Worm (Caenorhabditis elegans) whole organism, young adult: Measurements from ENCODE around the gene T28D6.5.
A peak's percentile ranks its signal among the peaks of the same experiment; 100 is the strongest.

Source experiments
- B0019.2 ChIP-seq: fragments of 200-800 bp; sonication (Bioruptor generic); conservative IDR thresholded peaks from 2 replicates; pipeline ENCODE4 v1.3.6; 2022; ENCODE audit warnings: missing genetic modification reagents, missing genetic modification characterization, missing compliant biosample characterization
- B0336.3 ChIP-seq: fragments of 200-800 bp; sonication (Bioruptor generic); IDR thresholded peaks from 2 replicates; pipeline ENCODE4 v1.3.6; 2022; ENCODE audit warnings: missing genetic modification characterization, missing compliant biosample characterization
- D2030.7 ChIP-seq: fragments of 200-800 bp; sonication (Bioruptor generic); IDR thresholded peaks from 2 replicates; pipeline ENCODE4 v1.3.6; 2022; ENCODE audit warnings: missing genetic modification reagents, missing genetic modification characterization, missing compliant biosample characterization
- F33H1.4 ChIP-seq: fragments of 200-800 bp; sonication (Bioruptor generic); IDR thresholded peaks from 2 replicates; pipeline ENCODE4 v1.3.6; 2022; ENCODE audit warnings: missing genetic modification reagents, missing genetic modification characterization, missing compliant biosample characterization
- F39B2.1 ChIP-seq: fragments of 200-800 bp; sonication (Bioruptor generic); IDR thresholded peaks from 2 replicates; pipeline ENCODE4 v1.3.6; 2022; ENCODE audit warnings: missing genetic modification reagents, missing genetic modification characterization, missing compliant biosample characterization
- F49E8.2 ChIP-seq: sonication (generic microtip); optimal IDR thresholded peaks from 3 replicates; lab custom pipeline; 2017; ENCODE audit warnings: missing genetic modification characterization, mild to moderate bottlenecking, missing compliant biosample characterization, antibody characterized with exemption, moderate library complexity; ENCODE audit not compliant: insufficient read depth
- F52B5.7 ChIP-seq: sonication (generic microtip); optimal IDR thresholded peaks from 2 replicates; lab custom pipeline; 2016; ENCODE audit warnings: mild to moderate bottlenecking, missing genetic modification characterization, missing compliant biosample characterization
- F55B11.4 ChIP-seq: sonication (generic microtip); optimal IDR thresholded peaks from 2 replicates; lab custom pipeline; 2016; ENCODE audit warnings: missing compliant biosample characterization, missing genetic modification characterization, borderline replicate concordance; ENCODE audit not compliant: insufficient read depth
- K11D2.4 ChIP-seq: fragments of 200-800 bp; sonication (Bioruptor generic); IDR thresholded peaks from 2 replicates; pipeline ENCODE4 v1.3.6; 2022; ENCODE audit warnings: missing genetic modification reagents, missing genetic modification characterization, missing compliant biosample characterization
- T07F8.4 ChIP-seq: sonication (generic microtip); optimal IDR thresholded peaks from 2 replicates; lab custom pipeline; 2016; ENCODE audit warnings: mild to moderate bottlenecking, missing genetic modification characterization, moderate library complexity, missing compliant biosample characterization
- Y53G8AR.9 ChIP-seq: fragments of 200-800 bp; sonication (Bioruptor generic); conservative IDR thresholded peaks from 2 replicates; pipeline ENCODE4 v1.3.6; 2022; ENCODE audit warnings: missing genetic modification reagents, missing genetic modification characterization, missing compliant biosample characterization
- Y79H2A.3 ChIP-seq: fragments of 200-800 bp; sonication (Bioruptor generic); conservative IDR thresholded peaks from 2 replicates; pipeline ENCODE4 v1.3.6; 2022; ENCODE audit warnings: missing genetic modification reagents, missing genetic modification characterization, missing compliant biosample characterization
- attf-3 ChIP-seq: fragments of 200-800 bp; sonication (Bioruptor generic); conservative IDR thresholded peaks from 2 replicates; pipeline ENCODE4 v1.3.6; 2022; ENCODE audit warnings: missing genetic modification reagents, missing genetic modification characterization, missing compliant biosample characterization
- bed-2 ChIP-seq: fragments of 200-800 bp; sonication (Bioruptor generic); IDR thresholded peaks from 2 replicates; pipeline ENCODE4 v1.3.6; 2022; ENCODE audit warnings: missing genetic modification reagents, missing genetic modification characterization, missing compliant biosample characterization
- ccch-3 ChIP-seq: fragments of 200-800 bp; sonication (Bioruptor generic); optimal IDR thresholded peaks from 2 replicates; lab custom pipeline; 2018; ENCODE audit warnings: mild to moderate bottlenecking, missing genetic modification characterization, missing compliant biosample characterization
- ceh-100 ChIP-seq: fragments of 200-800 bp; sonication (Bioruptor generic); IDR thresholded peaks from 2 replicates; pipeline ENCODE4 v1.3.6; 2022; ENCODE audit warnings: missing genetic modification reagents, missing genetic modification characterization, missing compliant biosample characterization
- chd-7 ChIP-seq: sonication (generic microtip); optimal IDR thresholded peaks from 2 replicates; lab custom pipeline; 2016; ENCODE audit warnings: mild to moderate bottlenecking, missing genetic modification characterization, moderate library complexity, missing compliant biosample characterization
- dpl-1 ChIP-seq: fragments of 150-350 bp; optimal IDR thresholded peaks from 2 replicates; lab custom pipeline; 2014; ENCODE audit warnings: missing biosample characterization, missing genetic modification reagents, missing genetic modification characterization
- efl-1 ChIP-seq: fragments of 150-350 bp; optimal IDR thresholded peaks from 2 replicates; lab custom pipeline; 2014; ENCODE audit warnings: missing biosample characterization, missing genetic modification reagents, missing genetic modification characterization
- egl-18 ChIP-seq: fragments of 200-800 bp; sonication (Bioruptor generic); IDR thresholded peaks from 2 replicates; pipeline ENCODE4 v1.3.6; 2022; ENCODE audit warnings: missing genetic modification reagents, missing genetic modification characterization, missing compliant biosample characterization
- egl-44 ChIP-seq: fragments of 200-800 bp; sonication (Bioruptor generic); IDR thresholded peaks from 2 replicates; pipeline ENCODE4 v1.3.6; 2022; ENCODE audit warnings: missing genetic modification reagents, missing genetic modification characterization, missing compliant biosample characterization
- hlh-12 ChIP-seq: sonication (generic microtip); optimal IDR thresholded peaks from 2 replicates; lab custom pipeline; 2016; ENCODE audit warnings: missing genetic modification characterization, missing compliant biosample characterization
- hlh-26 ChIP-seq: fragments of 200-800 bp; sonication (Bioruptor generic); conservative IDR thresholded peaks from 2 replicates; pipeline ENCODE4 v1.3.6; 2022; ENCODE audit warnings: missing genetic modification reagents, missing genetic modification characterization, missing compliant biosample characterization
- let-607 ChIP-seq, 2 experiments: fragments of 200-800 bp in 1 of 2; sonication (Bioruptor generic) in 1 of 2; sonication (generic microtip) in 1 of 2; optimal IDR thresholded peaks; 2 replicates each; lab custom pipeline; 2016 to 2018; ENCODE audit warnings: mild to moderate bottlenecking in 2 of 2, missing compliant biosample characterization in 2 of 2, missing genetic modification characterization in 2 of 2, moderate library complexity in 2 of 2, missing genotype in 1 of 2
- lin-26 ChIP-seq: fragments of 200-800 bp; sonication (Bioruptor generic); IDR thresholded peaks from 2 replicates; pipeline ENCODE4 v1.3.6; 2022; ENCODE audit warnings: missing genetic modification reagents, missing genetic modification characterization, missing compliant biosample characterization
- lin-35 ChIP-seq, 3 experiments: fragments of 150-350 bp in 2 of 3; sonication (generic microtip) in 1 of 3; optimal IDR thresholded peaks; 2 replicates each; lab custom pipeline; 2014 to 2018; ENCODE audit warnings: missing biosample characterization in 3 of 3, missing genetic modification characterization in 3 of 3, missing genetic modification reagents in 3 of 3
- lin-54 ChIP-seq: fragments of 200-800 bp; sonication (Bioruptor generic); optimal IDR thresholded peaks from 2 replicates; lab custom pipeline; 2018; ENCODE audit warnings: mild to moderate bottlenecking, missing genetic modification characterization, missing compliant biosample characterization
- lsl-1 ChIP-seq: fragments of 200-800 bp; sonication (Bioruptor generic); optimal IDR thresholded peaks from 2 replicates; lab custom pipeline; 2018; ENCODE audit warnings: mild to moderate bottlenecking, missing genetic modification characterization, moderate library complexity, missing compliant biosample characterization
- madf-6 ChIP-seq: fragments of 200-800 bp; sonication (Bioruptor generic); IDR thresholded peaks from 2 replicates; pipeline ENCODE4 v1.3.6; 2022; ENCODE audit warnings: missing genetic modification reagents, missing genetic modification characterization, missing compliant biosample characterization
- mcd-1 ChIP-seq: fragments of 200-800 bp; sonication (Bioruptor generic); IDR thresholded peaks from 2 replicates; pipeline ENCODE4 v1.3.6; 2022; ENCODE audit warnings: missing genetic modification reagents, missing genetic modification characterization, missing compliant biosample characterization
- mes-4 ChIP-seq: sonication (generic microtip); optimal IDR thresholded peaks from 2 replicates; lab custom pipeline; 2016; ENCODE audit warnings: missing genotype, missing genetic modification characterization, missing compliant biosample characterization
- pha-4 ChIP-seq: fragments of 150-350 bp; sonication (generic microtip); optimal IDR thresholded peaks from 2 replicates; lab custom pipeline; 2014; ENCODE audit warnings: missing biosample characterization, missing genetic modification reagents, missing genetic modification characterization
- rcor-1 ChIP-seq: fragments of 200-800 bp; sonication (Bioruptor generic); IDR thresholded peaks from 2 replicates; pipeline ENCODE4 v1.3.6; 2022; ENCODE audit warnings: missing genetic modification reagents, missing genetic modification characterization, missing compliant biosample characterization
- snpc-3.4 ChIP-seq: sonication (generic microtip); optimal IDR thresholded peaks from 2 replicates; lab custom pipeline; 2017; ENCODE audit warnings: missing genetic modification characterization, mild to moderate bottlenecking, missing compliant biosample characterization, antibody characterized with exemption, moderate library complexity, missing genotype, missing genetic modification reagents
- somi-1 ChIP-seq: fragments of 200-800 bp; sonication (Bioruptor generic); optimal IDR thresholded peaks from 2 replicates; lab custom pipeline; 2018; ENCODE audit warnings: mild to moderate bottlenecking, missing genetic modification characterization, missing compliant biosample characterization
- tbx-9 ChIP-seq: sonication (generic microtip); optimal IDR thresholded peaks from 2 replicates; lab custom pipeline; 2016; ENCODE audit warnings: borderline replicate concordance, missing genetic modification characterization, inconsistent platforms, missing compliant biosample characterization
- zim-3 ChIP-seq: sonication (generic microtip); optimal IDR thresholded peaks from 2 replicates; lab custom pipeline; 2017; ENCODE audit warnings: mild to moderate bottlenecking, missing genetic modification characterization, moderate library complexity, missing compliant biosample characterization
- ztf-25 ChIP-seq: fragments of 200-800 bp; sonication (Bioruptor generic); IDR thresholded peaks from 2 replicates; pipeline ENCODE4 v1.3.6; 2022; ENCODE audit warnings: missing genetic modification reagents, missing genetic modification characterization, missing compliant biosample characterization
- ztf-26 ChIP-seq: sonication (generic microtip); optimal IDR thresholded peaks from 2 replicates; lab custom pipeline; 2017; ENCODE audit warnings: missing genetic modification characterization, missing compliant biosample characterization

T28D6.5 gene

ce11 chrIII:11333032-11333732 lies at the start of gene T28D6.5:
TSS of gene T28D6.5 (plus strand) at chrIII:11333682.
- no peak for TF ChIP-seq mes-4 (tag; lab: Kevin White, UChicago)
- no peak for TF ChIP-seq zim-3
- no peak for TF ChIP-seq snpc-3.4 (tag; lab: Kevin White, UChicago)
- no peak for TF ChIP-seq bed-2 (GFP tag; lab: Robert Waterston, UW)
- TF ChIP-seq B0336.3 (GFP tag; lab: Robert Waterston, UW): no peak
- no peak for TF ChIP-seq B0019.2 (GFP tag; lab: Robert Waterston, UW)
- TF ChIP-seq Y79H2A.3 (GFP tag; lab: Robert Waterston, UW): no peak
- no peak for TF ChIP-seq F39B2.1 (GFP tag; lab: Robert Waterston, UW)
- TF ChIP-seq T07F8.4: no peak

- TF ChIP-seq ceh-100 (GFP tag; lab: Robert Waterston, UW) (0 out of 2 replicates have a peak, but pooled peaks have one; percentile 17), lin-54 (GFP tag; lab: Kevin White, UChicago) (peak; percentile 83), mcd-1 (GFP tag; lab: Robert Waterston, UW) (peak; percentile 45), F52B5.7 (no peak), let-607 (tag; optimal IDR thresholded peaks at IDR 0.05; lab: Kevin White, UChicago) (peak in 1 of 2 experiments; percentile 18), lin-35 (GFP tag; optimal IDR thresholded peaks at IDR 0.05; lab: Kevin White, UChicago) (peak in 1 of 3 experiments; percentile 44), attf-3 (GFP tag; lab: Robert Waterston, UW) (no peak), efl-1 (GFP tag; lab: Kevin White, UChicago) (peak; percentile 62), dpl-1 (GFP tag; lab: Kevin White, UChicago) (peak; percentile 43), D2030.7 (GFP tag; lab: Robert Waterston, UW) (0 out of 2 replicates have a peak, but pooled peaks have one; percentile 21)
- TF ChIP-seq, all 124 proteins: peak for 8
Measured at ce11 chrIII:11286069-11286468, 47.4 kb upstream of the T28D6.5 start.

- no peak for TF ChIP-seq egl-44
- TF ChIP-seq hlh-12 (tag; lab: Kevin White, UChicago): no peak
Measured at ce11 chrIII:11287340-11287739, 46.1 kb upstream of the T28D6.5 start.

ce11 chrIII:11288295-11288694 lies 45.2 kb upstream of the T28D6.5 start:
- no peak for TF ChIP-seq lin-26 (GFP tag; lab: Robert Waterston, UW)
- TF ChIP-seq F49E8.2 (tag; lab: Kevin White, UChicago): no peak
- no peak for TF ChIP-seq bed-2 (GFP tag; lab: Robert Waterston, UW)
- TF ChIP-seq dpl-1 (GFP tag; lab: Kevin White, UChicago): no peak
- TF ChIP-seq F39B2.1 (GFP tag; lab: Robert Waterston, UW): no peak
- no peak for TF ChIP-seq pha-4 (tag; lab: Kevin White, UChicago)

ce11 chrIII:11289876-11290275 lies 43.6 kb upstream of the T28D6.5 start:
- TF ChIP-seq lsl-1 (GFP tag; lab: Kevin White, UChicago) (peak; percentile 97), madf-6 (GFP tag; lab: Robert Waterston, UW) (peak; percentile 96), somi-1 (GFP tag; lab: Kevin White, UChicago) (no peak), F55B11.4 (tag; lab: Kevin White, UChicago) (no peak), pha-4 (tag; lab: Kevin White, UChicago) (no peak), ztf-26 (tag; lab: Kevin White, UChicago) (no peak), F33H1.4 (peak; percentile 86), bed-2 (GFP tag; lab: Robert Waterston, UW) (no peak), K11D2.4 (GFP tag; lab: Robert Waterston, UW) (no peak), ztf-25 (GFP tag; lab: Robert Waterston, UW) (no peak), rcor-1 (GFP tag; lab: Robert Waterston, UW) (0 out of 2 replicates have a peak, but pooled peaks have one; percentile 27), tbx-9 (tag; lab: Kevin White, UChicago) (no peak), efl-1 (GFP tag; lab: Kevin White, UChicago) (peak; percentile 70), ccch-3 (GFP tag; lab: Kevin White, UChicago) (no peak), egl-18 (GFP tag; lab: Robert Waterston, UW) (no peak), Y53G8AR.9 (no peak), hlh-26 (GFP tag; lab: Robert Waterston, UW) (no peak), chd-7 (no peak), Y79H2A.3 (GFP tag; lab: Robert Waterston, UW) (0 out of 2 replicates have a peak, but pooled peaks have one; percentile 15)
